Worm (Caenorhabditis elegans) whole organism, L4 larva: ENCODE results near the gene gck-4.

ENCODE experiments used
- F37D6.2 ChIP-seq: sonication (generic microtip); optimal IDR thresholded peaks from 2 replicates; lab custom pipeline; 2016; ENCODE audit warnings: mild to moderate bottlenecking, missing genetic modification characterization, missing compliant biosample characterization
- T20F7.1 ChIP-seq: fragments of 200-800 bp; sonication (Bioruptor generic); optimal IDR thresholded peaks from 2 replicates; lab custom pipeline; 2018; ENCODE audit warnings: mild to moderate bottlenecking, missing genetic modification characterization, missing compliant biosample characterization
- T26A8.4 ChIP-seq: fragments of 200-800 bp; sonication (Bioruptor generic); IDR thresholded peaks from 2 replicates; pipeline ENCODE4 v1.3.6; 2022; ENCODE audit warnings: missing genetic modification characterization, missing compliant biosample characterization
- Y105C5A.15 ChIP-seq: fragments of 200-800 bp; sonication (Bioruptor generic); IDR thresholded peaks from 2 replicates; pipeline ENCODE4 v1.3.6; 2022; ENCODE audit warnings: missing genetic modification characterization, missing compliant biosample characterization
- Y75B8A.6 ChIP-seq: fragments of 200-800 bp; sonication (Bioruptor generic); IDR thresholded peaks from 2 replicates; pipeline ENCODE4 v1.3.6; 2022; ENCODE audit warnings: missing genetic modification reagents, missing genetic modification characterization, missing compliant biosample characterization
- ZK337.2 ChIP-seq: fragments of 200-800 bp; sonication (Bioruptor generic); IDR thresholded peaks from 2 replicates; pipeline ENCODE4 v1.3.6; 2022; ENCODE audit warnings: missing genetic modification reagents, missing genetic modification characterization, missing compliant biosample characterization
- ama-1 ChIP-seq: fragments of 150-350 bp; optimal IDR thresholded peaks from 2 replicates; lab custom pipeline; 2014; ENCODE audit warnings: inconsistent platforms, mixed read lengths
- arid-1 ChIP-seq: fragments of 200-800 bp; sonication (Bioruptor generic); conservative IDR thresholded peaks from 2 replicates; pipeline ENCODE4 v1.3.6; 2022; ENCODE audit warnings: missing genetic modification reagents, missing genetic modification characterization, missing compliant biosample characterization
- attf-4 ChIP-seq: sonication (generic microtip); optimal IDR thresholded peaks from 3 replicates; lab custom pipeline; 2017; ENCODE audit warnings: missing biosample characterization, missing genetic modification characterization
- ceh-20 ChIP-seq: fragments of 200-800 bp; sonication (Bioruptor generic); IDR thresholded peaks from 2 replicates; pipeline ENCODE4 v1.3.6; 2022; ENCODE audit warnings: missing genetic modification reagents, missing genetic modification characterization, missing compliant biosample characterization
- ceh-44 ChIP-seq: fragments of 200-800 bp; sonication (Bioruptor generic); IDR thresholded peaks from 2 replicates; pipeline ENCODE4 v1.3.6; 2022; ENCODE audit warnings: missing genetic modification reagents, missing genetic modification characterization, missing compliant biosample characterization
- cey-2 ChIP-seq: sonication (generic microtip); optimal IDR thresholded peaks from 3 replicates; lab custom pipeline; 2017; ENCODE audit warnings: missing genetic modification characterization, mild to moderate bottlenecking, missing compliant biosample characterization, antibody characterized with exemption, borderline replicate concordance; ENCODE audit not compliant: insufficient read depth
- daf-16 ChIP-seq, 3 experiments: sonication (generic microtip); optimal IDR thresholded peaks; 2 replicates each; lab custom pipeline; 2016 to 2017; ENCODE audit warnings: missing genetic modification characterization in 3 of 3, missing genetic modification reagents in 3 of 3, mild to moderate bottlenecking in 2 of 3, missing compliant biosample characterization in 2 of 3, missing biosample characterization in 1 of 3, moderate library complexity in 1 of 3
- daf-19 ChIP-seq: fragments of 200-800 bp; sonication (Bioruptor generic); conservative IDR thresholded peaks from 2 replicates; pipeline ENCODE4 v1.3.6; 2022; ENCODE audit warnings: missing genetic modification characterization, missing compliant biosample characterization
- dmd-8 ChIP-seq: fragments of 200-800 bp; sonication (Bioruptor generic); IDR thresholded peaks from 2 replicates; pipeline ENCODE4 v1.3.6; 2022; ENCODE audit warnings: missing genetic modification characterization, missing compliant biosample characterization
- dmd-9 ChIP-seq: fragments of 200-800 bp; sonication (Bioruptor generic); IDR thresholded peaks from 2 replicates; pipeline ENCODE4 v1.3.6; 2022; ENCODE audit warnings: missing genetic modification reagents, missing genetic modification characterization, missing compliant biosample characterization
- dpl-1 ChIP-seq: fragments of 150-350 bp; optimal IDR thresholded peaks from 2 replicates; lab custom pipeline; 2014; ENCODE audit warnings: missing biosample characterization, missing genetic modification reagents, missing genetic modification characterization
- egl-27 ChIP-seq: sonication (generic microtip); optimal IDR thresholded peaks from 3 replicates; lab custom pipeline; 2017; ENCODE audit warnings: missing biosample characterization, missing genetic modification reagents, missing genetic modification characterization
- hif-1 ChIP-seq, 2 experiments: sonication (generic microtip); optimal IDR thresholded peaks; 2 replicates each; lab custom pipeline; 2016 to 2017; ENCODE audit warnings: missing compliant biosample characterization in 2 of 2, missing genetic modification characterization in 2 of 2, missing genetic modification reagents in 2 of 2, missing genotype in 2 of 2, mild to moderate bottlenecking in 1 of 2
- hmg-1.1 ChIP-seq: fragments of 200-800 bp; sonication (Bioruptor generic); IDR thresholded peaks from 2 replicates; pipeline ENCODE4 v1.3.6; 2022; ENCODE audit warnings: missing genetic modification reagents, missing genetic modification characterization, missing compliant biosample characterization
- lim-7 ChIP-seq: fragments of 200-800 bp; sonication (Bioruptor generic); IDR thresholded peaks from 2 replicates; pipeline ENCODE4 v1.3.6; 2022; ENCODE audit warnings: missing genetic modification characterization, missing compliant biosample characterization
- lin-13 ChIP-seq: fragments of 150-350 bp; optimal IDR thresholded peaks from 2 replicates; lab custom pipeline; 2014; ENCODE audit warnings: missing biosample characterization, missing genetic modification reagents, missing genetic modification characterization
- madf-5 ChIP-seq, 2 experiments: fragments of 200-800 bp; sonication (Bioruptor generic); IDR thresholded peaks; 2 replicates each; pipeline ENCODE4 v1.3.6; 2022; ENCODE audit warnings: missing compliant biosample characterization in 2 of 2, missing genetic modification characterization in 2 of 2
- mdt-29 ChIP-seq: fragments of 200-800 bp; sonication (Bioruptor generic); IDR thresholded peaks from 2 replicates; pipeline ENCODE4 v1.3.6; 2022; ENCODE audit warnings: missing genetic modification reagents, missing genetic modification characterization, missing compliant biosample characterization
- mep-1 ChIP-seq: fragments of 150-350 bp; sonication (generic microtip); optimal IDR thresholded peaks from 3 replicates; lab custom pipeline; 2014; ENCODE audit warnings: missing biosample characterization, missing genetic modification characterization
- mes-2 ChIP-seq: sonication (generic microtip); optimal IDR thresholded peaks from 2 replicates; lab custom pipeline; 2016; ENCODE audit warnings: missing genotype, mild to moderate bottlenecking, missing genetic modification characterization, missing compliant biosample characterization; ENCODE audit not compliant: poor library complexity, severe bottlenecking
- mxl-3 ChIP-seq: fragments of 200-800 bp; sonication (Bioruptor generic); optimal IDR thresholded peaks from 2 replicates; lab custom pipeline; 2018; ENCODE audit warnings: mild to moderate bottlenecking, missing genetic modification characterization, missing compliant biosample characterization
- nhr-11 ChIP-seq: fragments of 150-350 bp; optimal IDR thresholded peaks from 2 replicates; lab custom pipeline; 2014; ENCODE audit warnings: missing biosample characterization, missing genetic modification characterization
- nhr-111 ChIP-seq: fragments of 200-800 bp; sonication (Bioruptor generic); optimal IDR thresholded peaks from 2 replicates; lab custom pipeline; 2018; ENCODE audit warnings: mild to moderate bottlenecking, missing genetic modification characterization, missing compliant biosample characterization
- nhr-237 ChIP-seq: sonication (generic microtip); optimal IDR thresholded peaks from 2 replicates; lab custom pipeline; 2017; ENCODE audit warnings: missing biosample characterization, missing genetic modification characterization
- nhr-25 ChIP-seq: sonication (generic microtip); optimal IDR thresholded peaks from 2 replicates; lab custom pipeline; 2017; ENCODE audit warnings: missing genetic modification characterization, mild to moderate bottlenecking, missing compliant biosample characterization, antibody characterized with exemption, moderate library complexity, borderline replicate concordance; ENCODE audit not compliant: insufficient read depth
- nhr-6 ChIP-seq: fragments of 150-350 bp; optimal IDR thresholded peaks from 2 replicates; lab custom pipeline; 2014; ENCODE audit warnings: missing biosample characterization, missing genetic modification characterization
- nhr-76 ChIP-seq: fragments of 150-350 bp; optimal IDR thresholded peaks from 2 replicates; lab custom pipeline; 2014; ENCODE audit warnings: missing biosample characterization, missing genetic modification characterization
- nhr-77 ChIP-seq: fragments of 150-350 bp; optimal IDR thresholded peaks from 2 replicates; lab custom pipeline; 2014; ENCODE audit warnings: missing biosample characterization, missing genetic modification characterization
- php-3 ChIP-seq: fragments of 200-800 bp; sonication (Bioruptor generic); IDR thresholded peaks from 2 replicates; pipeline ENCODE4 v1.3.6; 2022; ENCODE audit warnings: missing genetic modification reagents, missing genetic modification characterization, missing compliant biosample characterization
- saeg-2 ChIP-seq: fragments of 200-800 bp; sonication (Bioruptor generic); IDR thresholded peaks from 2 replicates; pipeline ENCODE4 v1.3.6; 2022; ENCODE audit warnings: missing genetic modification reagents, missing genetic modification characterization, missing compliant biosample characterization
- skn-1 ChIP-seq: fragments of 150-350 bp; optimal IDR thresholded peaks from 2 replicates; lab custom pipeline; 2014; ENCODE audit warnings: missing biosample characterization, missing genetic modification characterization
- snpc-1.2 ChIP-seq: fragments of 200-800 bp; sonication (Bioruptor generic); IDR thresholded peaks from 2 replicates; pipeline ENCODE4 v1.3.6; 2022; ENCODE audit warnings: missing genetic modification reagents, missing genetic modification characterization, missing compliant biosample characterization
- spr-1 ChIP-seq: sonication (generic microtip); optimal IDR thresholded peaks from 2 replicates; lab custom pipeline; 2016; ENCODE audit warnings: mild to moderate bottlenecking, missing genetic modification characterization, missing compliant biosample characterization
- spr-3 ChIP-seq: fragments of 200-800 bp; sonication (Bioruptor generic); optimal IDR thresholded peaks from 2 replicates; lab custom pipeline; 2018; ENCODE audit warnings: mild to moderate bottlenecking, missing genetic modification characterization, missing compliant biosample characterization
- tag-97 ChIP-seq: fragments of 200-800 bp; sonication (Bioruptor generic); IDR thresholded peaks from 2 replicates; pipeline ENCODE4 v1.3.6; 2022; ENCODE audit warnings: missing genetic modification characterization, missing compliant biosample characterization
- unc-39 ChIP-seq: sonication (generic microtip); optimal IDR thresholded peaks from 2 replicates; lab custom pipeline; 2017; ENCODE audit warnings: missing biosample characterization, missing genetic modification characterization
- zfp-2 ChIP-seq: sonication (generic microtip); optimal IDR thresholded peaks from 2 replicates; lab custom pipeline; 2016; ENCODE audit warnings: mild to moderate bottlenecking, missing genetic modification characterization, missing compliant biosample characterization
- zip-11 ChIP-seq: fragments of 200-800 bp; sonication (Bioruptor generic); IDR thresholded peaks from 2 replicates; pipeline ENCODE4 v1.3.6; 2022; ENCODE audit warnings: missing genetic modification characterization, missing compliant biosample characterization
- zip-2 ChIP-seq: fragments of 150-350 bp; optimal IDR thresholded peaks from 2 replicates; lab custom pipeline; 2014; ENCODE audit warnings: missing biosample characterization, missing genetic modification characterization

Gene gck-4

ce11 chrX:13711909-13712308 is 34.9 kb downstream of the gck-4 start, which contains the start of gene K02D3.2:
K02D3.2 (minus strand) TSS chrX:13712009.
- TF ChIP-seq nhr-6 (tag; lab: Kevin White, UChicago) (no peak), mep-1 (tag; lab: Kevin White, UChicago) (no peak), T26A8.4 (GFP tag; lab: Robert Waterston, UW) (no peak), T20F7.1 (GFP tag; lab: Kevin White, UChicago) (no peak), saeg-2 (GFP tag; lab: Robert Waterston, UW) (no peak), spr-3 (no peak), ZK337.2 (GFP tag; lab: Robert Waterston, UW) (no peak), nhr-111 (GFP tag; lab: Kevin White, UChicago) (no peak), arid-1 (no peak), madf-5 (GFP tag; IDR thresholded peaks at IDR 0.05; lab: Robert Waterston, UW) (no peak)

DNA sequence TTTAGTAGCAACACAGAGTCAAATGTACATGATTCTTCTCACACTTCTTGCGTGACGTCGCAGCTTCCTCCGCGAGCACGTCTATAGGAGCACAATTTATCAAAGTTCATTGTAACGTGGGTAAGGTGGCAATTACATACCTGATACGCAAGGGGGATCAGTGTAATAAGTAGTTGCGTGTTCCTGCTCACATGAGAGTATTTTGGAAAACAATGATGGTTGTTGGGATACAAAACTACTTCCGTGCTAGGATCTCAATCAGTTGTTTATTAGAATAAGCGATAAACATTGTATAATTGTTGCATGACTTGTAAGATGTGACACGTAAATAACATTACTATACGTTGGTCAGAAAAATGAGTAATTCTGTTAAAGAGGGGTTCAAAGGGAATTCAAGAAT is 36.0 kb downstream of the gck-4 start:
- TF ChIP-seq daf-16 (GFP tag; optimal IDR thresholded peaks at IDR 0.05; lab: Kevin White, UChicago) (peak in 1 of 2 experiments; percentile 72), daf-16 (tag; optimal IDR thresholded peaks at IDR 0.05; lab: Kevin White, UChicago) (no peak), T20F7.1 (GFP tag; lab: Kevin White, UChicago) (no peak), nhr-11 (peak; percentile 23)
- TF ChIP-seq, all 104 proteins: peak for 2

DNA sequence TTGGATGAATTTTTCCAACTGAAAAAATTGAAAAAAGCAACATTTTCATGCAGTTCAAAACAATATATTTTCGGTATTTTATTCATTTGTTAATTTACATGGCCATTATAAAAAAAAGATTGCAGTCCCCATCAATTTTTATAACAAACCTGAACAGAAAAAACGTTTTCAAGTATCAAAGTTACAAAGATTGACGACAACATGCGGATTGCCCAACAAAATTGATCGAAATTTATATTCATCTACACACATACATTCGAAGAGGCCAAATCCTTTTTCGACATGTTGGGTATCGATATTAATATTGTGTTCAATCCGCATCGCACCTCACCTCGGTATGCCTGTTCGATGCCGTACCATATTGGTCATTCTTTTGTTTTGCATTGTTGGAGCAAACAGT is 36.9 kb downstream of the gck-4 start, which contains the start of gene K11E4.1:
TSS of gene K11E4.1 (plus strand) at position 301 of the 400 bp plus-strand sequence.
- TF ChIP-seq hif-1 (tag; optimal IDR thresholded peaks at IDR 0.05; lab: Kevin White, UChicago) = no peak
- TF ChIP-seq nhr-111 (GFP tag; lab: Kevin White, UChicago) = no peak
- TF ChIP-seq daf-19 (GFP tag; lab: Robert Waterston, UW) = no peak
- no peak for TF ChIP-seq Y75B8A.6 (GFP tag; lab: Robert Waterston, UW)
- no peak for TF ChIP-seq ceh-44 (GFP tag; lab: Robert Waterston, UW)
- TF ChIP-seq zip-2 (tag; lab: Kevin White, UChicago) = no peak
- no peak for TF ChIP-seq dmd-9 (GFP tag; lab: Robert Waterston, UW)
- no peak for TF ChIP-seq skn-1 (tag; lab: Kevin White, UChicago)
- no peak for TF ChIP-seq tag-97 (GFP tag; lab: Robert Waterston, UW)
- TF ChIP-seq, all 104 proteins: peak for 0

DNA sequence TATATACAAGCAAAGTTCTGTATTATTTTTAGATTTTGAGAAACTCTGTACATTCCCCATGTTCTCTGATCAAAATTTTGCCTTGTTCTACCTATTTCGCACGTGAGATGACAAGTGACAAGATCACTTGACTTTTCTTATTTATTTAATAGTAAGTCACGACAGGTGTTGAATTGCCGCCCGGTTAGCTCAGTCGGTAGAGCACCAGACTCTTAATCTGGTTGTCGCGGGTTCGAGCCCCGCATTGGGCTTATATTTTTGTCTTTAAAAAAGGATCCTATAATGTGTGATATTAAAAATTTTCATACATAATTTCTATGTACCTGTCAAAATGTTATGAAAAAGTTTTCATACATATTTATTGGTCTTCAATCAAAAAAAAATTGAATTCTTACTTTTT is 37.7 kb downstream of the gck-4 start:
- TF ChIP-seq ama-1 (lab: Kevin White, UChicago) (no peak), mes-2 (tag; lab: Kevin White, UChicago) (peak; percentile 56), lin-13 (no peak), snpc-1.2 (GFP tag; lab: Robert Waterston, UW) (peak; percentile 85), nhr-77 (tag; lab: Kevin White, UChicago) (no peak), nhr-237 (tag; lab: Kevin White, UChicago) (no peak), mdt-29 (0 out of 2 replicates have a peak, but pooled peaks have one; percentile 43), dpl-1 (GFP tag; lab: Kevin White, UChicago) (no peak), nhr-25 (no peak), Y105C5A.15 (GFP tag; lab: Robert Waterston, UW) (no peak), ceh-20 (GFP tag; lab: Robert Waterston, UW) (no peak), unc-39 (tag; lab: Kevin White, UChicago) (no peak), ZK337.2 (GFP tag; lab: Robert Waterston, UW) (no peak), php-3 (no peak), hif-1 (tag; optimal IDR thresholded peaks at IDR 0.05; lab: Kevin White, UChicago) (no peak), cey-2 (tag; lab: Kevin White, UChicago) (no peak), dmd-9 (GFP tag; lab: Robert Waterston, UW) (peak; percentile 70), skn-1 (tag; lab: Kevin White, UChicago) (no peak), lim-7 (GFP tag; lab: Robert Waterston, UW) (peak; percentile 71), hmg-1.1 (GFP tag; lab: Robert Waterston, UW) (no peak), nhr-76 (tag; lab: Kevin White, UChicago) (no peak), F37D6.2 (tag; lab: Kevin White, UChicago) (no peak), zip-11 (GFP tag; lab: Robert Waterston, UW) (no peak), egl-27 (tag; lab: Kevin White, UChicago) (no peak), dmd-8 (GFP tag; lab: Robert Waterston, UW) (peak; percentile 77), spr-1 (tag; lab: Kevin White, UChicago) (peak; percentile 7), mxl-3 (GFP tag; lab: Kevin White, UChicago) (no peak), nhr-111 (GFP tag; lab: Kevin White, UChicago) (no peak), attf-4 (no peak), zfp-2 (tag; lab: Kevin White, UChicago) (no peak)
